Worm (Caenorhabditis elegans) whole organism, young adult: ENCODE data around the gene cosa-1.

ENCODE experiments used
- B0261.1 ChIP-seq: sonication (generic microtip); optimal IDR thresholded peaks from 2 replicates; lab custom pipeline; 2016; ENCODE audit warnings: mild to moderate bottlenecking, missing genetic modification characterization, moderate library complexity, missing compliant biosample characterization
- F10E7.11 ChIP-seq: sonication (generic microtip); optimal IDR thresholded peaks from 2 replicates; lab custom pipeline; 2017; ENCODE audit warnings: mild to moderate bottlenecking, missing genetic modification characterization, moderate library complexity, missing compliant biosample characterization
- F22D6.2 ChIP-seq: sonication (generic microtip); optimal IDR thresholded peaks from 2 replicates; lab custom pipeline; 2016; ENCODE audit warnings: mild to moderate bottlenecking, missing genetic modification characterization, missing compliant biosample characterization
- F23B12.7 ChIP-seq: sonication (generic microtip); optimal IDR thresholded peaks from 2 replicates; lab custom pipeline; 2017; ENCODE audit warnings: missing genetic modification characterization, mild to moderate bottlenecking, missing compliant biosample characterization, antibody characterized with exemption, moderate library complexity; ENCODE audit not compliant: insufficient read depth
- F33H1.4 ChIP-seq: fragments of 200-800 bp; sonication (Bioruptor generic); IDR thresholded peaks from 2 replicates; pipeline ENCODE4 v1.3.6; 2022; ENCODE audit warnings: missing genetic modification reagents, missing genetic modification characterization, missing compliant biosample characterization
- F37B4.10 ChIP-seq: fragments of 200-800 bp; sonication (Bioruptor generic); IDR thresholded peaks from 2 replicates; pipeline ENCODE4 v1.3.6; 2022; ENCODE audit warnings: missing genetic modification characterization, missing compliant biosample characterization
- F52B5.7 ChIP-seq: sonication (generic microtip); optimal IDR thresholded peaks from 2 replicates; lab custom pipeline; 2016; ENCODE audit warnings: mild to moderate bottlenecking, missing genetic modification characterization, missing compliant biosample characterization
- T07F8.4 ChIP-seq: sonication (generic microtip); optimal IDR thresholded peaks from 2 replicates; lab custom pipeline; 2016; ENCODE audit warnings: mild to moderate bottlenecking, missing genetic modification characterization, moderate library complexity, missing compliant biosample characterization
- Y53G8AR.9 ChIP-seq: fragments of 200-800 bp; sonication (Bioruptor generic); conservative IDR thresholded peaks from 2 replicates; pipeline ENCODE4 v1.3.6; 2022; ENCODE audit warnings: missing genetic modification reagents, missing genetic modification characterization, missing compliant biosample characterization
- Y67H2A.10 ChIP-seq: fragments of 200-800 bp; sonication (Bioruptor generic); conservative IDR thresholded peaks from 2 replicates; pipeline ENCODE4 v1.3.6; 2022; ENCODE audit warnings: missing genetic modification reagents, missing genetic modification characterization, missing compliant biosample characterization
- atf-7 ChIP-seq: sonication (generic microtip); optimal IDR thresholded peaks from 2 replicates; lab custom pipeline; 2017; ENCODE audit warnings: mild to moderate bottlenecking, missing genetic modification characterization, missing compliant biosample characterization
- attf-5 ChIP-seq: fragments of 200-800 bp; sonication (Bioruptor generic); optimal IDR thresholded peaks from 2 replicates; lab custom pipeline; 2018; ENCODE audit warnings: mild to moderate bottlenecking, missing genetic modification characterization, missing compliant biosample characterization
- attf-6 ChIP-seq: fragments of 200-800 bp; sonication (Bioruptor generic); IDR thresholded peaks from 2 replicates; pipeline ENCODE4 v1.3.6; 2022; ENCODE audit warnings: missing genetic modification reagents, missing genetic modification characterization, missing compliant biosample characterization
- bed-2 ChIP-seq: fragments of 200-800 bp; sonication (Bioruptor generic); IDR thresholded peaks from 2 replicates; pipeline ENCODE4 v1.3.6; 2022; ENCODE audit warnings: missing genetic modification reagents, missing genetic modification characterization, missing compliant biosample characterization
- ccch-3 ChIP-seq: fragments of 200-800 bp; sonication (Bioruptor generic); optimal IDR thresholded peaks from 2 replicates; lab custom pipeline; 2018; ENCODE audit warnings: mild to moderate bottlenecking, missing genetic modification characterization, missing compliant biosample characterization
- cebp-2 ChIP-seq: fragments of 200-800 bp; sonication (Bioruptor generic); IDR thresholded peaks from 2 replicates; pipeline ENCODE4 v1.3.6; 2022; ENCODE audit warnings: missing genetic modification characterization, missing compliant biosample characterization
- ceh-58 ChIP-seq: fragments of 200-800 bp; sonication (Bioruptor generic); IDR thresholded peaks from 2 replicates; pipeline ENCODE4 v1.3.6; 2022; ENCODE audit warnings: missing genetic modification characterization, missing compliant biosample characterization
- ceh-79 ChIP-seq: sonication (generic microtip); optimal IDR thresholded peaks from 2 replicates; lab custom pipeline; 2017; ENCODE audit warnings: mild to moderate bottlenecking, missing genetic modification characterization, missing compliant biosample characterization
- chd-7 ChIP-seq: sonication (generic microtip); optimal IDR thresholded peaks from 2 replicates; lab custom pipeline; 2016; ENCODE audit warnings: mild to moderate bottlenecking, missing genetic modification characterization, moderate library complexity, missing compliant biosample characterization
- die-1 ChIP-seq: sonication (generic microtip); optimal IDR thresholded peaks from 2 replicates; lab custom pipeline; 2016; ENCODE audit warnings: missing genotype, mild to moderate bottlenecking, missing genetic modification characterization, missing compliant biosample characterization
- dox-1 ChIP-seq: fragments of 200-800 bp; sonication (Bioruptor generic); IDR thresholded peaks from 2 replicates; pipeline ENCODE4 v1.3.6; 2022; ENCODE audit warnings: missing genetic modification reagents, missing genetic modification characterization, missing compliant biosample characterization
- dpff-1 ChIP-seq: sonication (generic microtip); optimal IDR thresholded peaks from 2 replicates; lab custom pipeline; 2017; ENCODE audit warnings: mild to moderate bottlenecking, missing genetic modification characterization, missing compliant biosample characterization
- efl-1 ChIP-seq: fragments of 150-350 bp; optimal IDR thresholded peaks from 2 replicates; lab custom pipeline; 2014; ENCODE audit warnings: missing biosample characterization, missing genetic modification reagents, missing genetic modification characterization
- egrh-3 ChIP-seq: fragments of 200-800 bp; sonication (Bioruptor generic); IDR thresholded peaks from 2 replicates; pipeline ENCODE4 v1.3.6; 2022; ENCODE audit warnings: missing genetic modification reagents, missing genetic modification characterization, missing compliant biosample characterization
- ekl-4 ChIP-seq: fragments of 200-800 bp; sonication (Bioruptor generic); IDR thresholded peaks from 2 replicates; pipeline ENCODE4 v1.3.6; 2022; ENCODE audit warnings: missing genetic modification reagents, missing genetic modification characterization, missing compliant biosample characterization
- hlh-12 ChIP-seq: sonication (generic microtip); optimal IDR thresholded peaks from 2 replicates; lab custom pipeline; 2016; ENCODE audit warnings: missing genetic modification characterization, missing compliant biosample characterization
- hlh-26 ChIP-seq: fragments of 200-800 bp; sonication (Bioruptor generic); conservative IDR thresholded peaks from 2 replicates; pipeline ENCODE4 v1.3.6; 2022; ENCODE audit warnings: missing genetic modification reagents, missing genetic modification characterization, missing compliant biosample characterization
- hrde-1 ChIP-seq: sonication (generic microtip); optimal IDR thresholded peaks from 2 replicates; lab custom pipeline; 2016; ENCODE audit warnings: missing genetic modification characterization, mild to moderate bottlenecking, missing compliant biosample characterization, moderate library complexity, missing genotype, missing genetic modification reagents, borderline replicate concordance
- hsf-1 ChIP-seq: fragments of 200-800 bp; sonication (Bioruptor generic); IDR thresholded peaks from 2 replicates; pipeline ENCODE4 v1.3.6; 2022; ENCODE audit warnings: missing genetic modification reagents, missing genetic modification characterization, missing compliant biosample characterization
- lin-40 ChIP-seq: sonication (generic microtip); optimal IDR thresholded peaks from 2 replicates; lab custom pipeline; 2016; ENCODE audit warnings: missing genetic modification characterization, mild to moderate bottlenecking, missing compliant biosample characterization, missing genotype, missing genetic modification reagents
- madf-10 ChIP-seq: sonication (generic microtip); optimal IDR thresholded peaks from 2 replicates; lab custom pipeline; 2016; ENCODE audit warnings: mild to moderate bottlenecking, missing genetic modification characterization, missing compliant biosample characterization
- madf-3 ChIP-seq: fragments of 200-800 bp; sonication (Bioruptor generic); IDR thresholded peaks from 2 replicates; pipeline ENCODE4 v1.3.6; 2022; ENCODE audit warnings: missing genetic modification reagents, missing genetic modification characterization, missing compliant biosample characterization
- madf-6 ChIP-seq: fragments of 200-800 bp; sonication (Bioruptor generic); IDR thresholded peaks from 2 replicates; pipeline ENCODE4 v1.3.6; 2022; ENCODE audit warnings: missing genetic modification reagents, missing genetic modification characterization, missing compliant biosample characterization
- madf-8 ChIP-seq: fragments of 200-800 bp; sonication (Bioruptor generic); conservative IDR thresholded peaks from 2 replicates; pipeline ENCODE4 v1.3.6; 2022; ENCODE audit warnings: missing genetic modification reagents, missing genetic modification characterization, missing compliant biosample characterization
- mcd-1 ChIP-seq: fragments of 200-800 bp; sonication (Bioruptor generic); IDR thresholded peaks from 2 replicates; pipeline ENCODE4 v1.3.6; 2022; ENCODE audit warnings: missing genetic modification reagents, missing genetic modification characterization, missing compliant biosample characterization
- mes-4 ChIP-seq: sonication (generic microtip); optimal IDR thresholded peaks from 2 replicates; lab custom pipeline; 2016; ENCODE audit warnings: missing genotype, missing genetic modification characterization, missing compliant biosample characterization
- nhr-120 ChIP-seq: fragments of 200-800 bp; sonication (Bioruptor generic); IDR thresholded peaks from 2 replicates; pipeline ENCODE4 v1.3.6; 2022; ENCODE audit warnings: missing genetic modification characterization, missing compliant biosample characterization
- nhr-179 ChIP-seq: sonication (generic microtip); optimal IDR thresholded peaks from 2 replicates; lab custom pipeline; 2016; ENCODE audit warnings: mild to moderate bottlenecking, missing genetic modification characterization, missing compliant biosample characterization
- nhr-27 ChIP-seq: fragments of 200-800 bp; sonication (Bioruptor generic); optimal IDR thresholded peaks from 2 replicates; lab custom pipeline; 2018; ENCODE audit warnings: mild to moderate bottlenecking, missing genetic modification characterization, moderate library complexity, missing compliant biosample characterization
- nhr-80 ChIP-seq: sonication (generic microtip); optimal IDR thresholded peaks from 2 replicates; lab custom pipeline; 2016; ENCODE audit warnings: missing genetic modification characterization, missing compliant biosample characterization
- rec-8 ChIP-seq, 2 experiments: sonication (generic microtip); optimal IDR thresholded peaks; 2 replicates each; lab custom pipeline; 2016; ENCODE audit warnings: mild to moderate bottlenecking in 2 of 2, missing genetic modification characterization in 2 of 2, missing genetic modification reagents in 2 of 2, missing genotype in 2 of 2, missing biosample characterization in 1 of 2, missing compliant biosample characterization in 1 of 2, moderate library complexity in 1 of 2
- sdz-38 ChIP-seq: sonication (generic microtip); optimal IDR thresholded peaks from 2 replicates; lab custom pipeline; 2016; ENCODE audit warnings: missing genotype, missing genetic modification characterization, missing compliant biosample characterization
- sea-2 ChIP-seq: fragments of 200-800 bp; sonication (Bioruptor generic); IDR thresholded peaks from 2 replicates; pipeline ENCODE4 v1.3.6; 2022; ENCODE audit warnings: missing genetic modification characterization, missing compliant biosample characterization
- snpc-1.3 ChIP-seq: sonication (generic microtip); optimal IDR thresholded peaks from 2 replicates; lab custom pipeline; 2017; ENCODE audit warnings: missing genetic modification characterization, mild to moderate bottlenecking, missing compliant biosample characterization, antibody characterized with exemption, moderate library complexity, missing genotype, missing genetic modification reagents; ENCODE audit not compliant: insufficient read depth
- somi-1 ChIP-seq: fragments of 200-800 bp; sonication (Bioruptor generic); optimal IDR thresholded peaks from 2 replicates; lab custom pipeline; 2018; ENCODE audit warnings: mild to moderate bottlenecking, missing genetic modification characterization, missing compliant biosample characterization
- tlf-1 ChIP-seq: fragments of 200-800 bp; sonication (Bioruptor generic); optimal IDR thresholded peaks from 2 replicates; lab custom pipeline; 2018; ENCODE audit warnings: mild to moderate bottlenecking, missing genetic modification characterization, missing compliant biosample characterization
- unc-62 ChIP-seq: fragments of 150-350 bp; optimal IDR thresholded peaks from 2 replicates; lab custom pipeline; 2014; ENCODE audit warnings: missing biosample characterization, missing genetic modification reagents, missing genetic modification characterization
- xnd-1 ChIP-seq: sonication (generic microtip); optimal IDR thresholded peaks from 2 replicates; lab custom pipeline; 2016; ENCODE audit warnings: missing genotype, missing genetic modification reagents, missing genetic modification characterization, missing compliant biosample characterization
- zfh-2 ChIP-seq: fragments of 200-800 bp; sonication (Bioruptor generic); conservative IDR thresholded peaks from 2 replicates; pipeline ENCODE4 v1.3.6; 2022; ENCODE audit warnings: missing genetic modification reagents, missing genetic modification characterization, missing compliant biosample characterization
- zim-3 ChIP-seq: sonication (generic microtip); optimal IDR thresholded peaks from 2 replicates; lab custom pipeline; 2017; ENCODE audit warnings: mild to moderate bottlenecking, missing genetic modification characterization, moderate library complexity, missing compliant biosample characterization

cosa-1 gene

ce11 chrIII:2768635-2769034 lies 42.7 kb downstream of the cosa-1 start, which contains the start of gene swsn-3 (continued):
- TF ChIP-seq unc-62 (GFP tag; lab: Kevin White, UChicago): no peak
- TF ChIP-seq efl-1 (GFP tag; lab: Kevin White, UChicago): peak; percentile 50
- no peak for TF ChIP-seq bed-2 (GFP tag; lab: Robert Waterston, UW)
- TF ChIP-seq zfh-2 (GFP tag; lab: Robert Waterston, UW): no peak
- peak; percentile 71 for TF ChIP-seq F33H1.4 (GFP tag; lab: Robert Waterston, UW)
- TF ChIP-seq ccch-3 (GFP tag; lab: Kevin White, UChicago): no peak
- TF ChIP-seq madf-10 (tag; lab: Kevin White, UChicago): peak; percentile 13
- TF ChIP-seq F22D6.2 (tag; lab: Kevin White, UChicago): no peak
- TF ChIP-seq madf-8: peak; percentile 42
- TF ChIP-seq T07F8.4 (tag; lab: Kevin White, UChicago): peak; percentile 24
- peak; percentile 86 for TF ChIP-seq F23B12.7 (tag; lab: Kevin White, UChicago)
- TF ChIP-seq rec-8 (tag; optimal IDR thresholded peaks at IDR 0.05; lab: Kevin White, UChicago): peak; percentile 56 to 88
- peak; percentile 79 for TF ChIP-seq Y67H2A.10 (GFP tag; lab: Robert Waterston, UW)
- TF ChIP-seq ceh-58 (GFP tag; lab: Robert Waterston, UW): no peak
- peak; percentile 97 for TF ChIP-seq mcd-1 (GFP tag; lab: Robert Waterston, UW)
- no peak for TF ChIP-seq hsf-1
- TF ChIP-seq nhr-80: peak; percentile 43
- no peak for TF ChIP-seq ceh-79 (tag; lab: Kevin White, UChicago)
- TF ChIP-seq nhr-120 (GFP tag; lab: Robert Waterston, UW): no peak
- TF ChIP-seq attf-5: peak; percentile 99
- 0 out of 2 replicates have a peak, but pooled peaks have one; percentile 58 for TF ChIP-seq F37B4.10 (GFP tag; lab: Robert Waterston, UW)
- 0 out of 2 replicates have a peak, but pooled peaks have one; percentile 37 for TF ChIP-seq madf-3 (GFP tag; lab: Robert Waterston, UW)
- TF ChIP-seq nhr-27 (tag; lab: Kevin White, UChicago): no peak
- TF ChIP-seq snpc-1.3 (tag; lab: Kevin White, UChicago): peak; percentile 75
- TF ChIP-seq tlf-1 (GFP tag; lab: Kevin White, UChicago): peak; percentile 63
- TF ChIP-seq egrh-3: 0 out of 2 replicates have a peak, but pooled peaks have one; percentile 14
- TF ChIP-seq ekl-4 (GFP tag; lab: Robert Waterston, UW): no peak; the same call in 1 of the 2 replicates
- peak; percentile 19 for TF ChIP-seq F52B5.7 (tag; lab: Kevin White, UChicago)
- peak; percentile 80 for TF ChIP-seq lin-40 (tag; lab: Kevin White, UChicago)
- no peak for TF ChIP-seq hlh-12 (tag; lab: Kevin White, UChicago)
- TF ChIP-seq xnd-1: peak; percentile 49
- TF ChIP-seq chd-7: no peak
- no peak for TF ChIP-seq dpff-1 (tag; lab: Kevin White, UChicago)
- no peak for TF ChIP-seq hrde-1 (tag; lab: Kevin White, UChicago)
- no peak for TF ChIP-seq B0261.1
- peak; percentile 69 for TF ChIP-seq Y53G8AR.9 (GFP tag; lab: Robert Waterston, UW)
- TF ChIP-seq hlh-26 (GFP tag; lab: Robert Waterston, UW): no peak
- TF ChIP-seq madf-6 (GFP tag; lab: Robert Waterston, UW): peak; percentile 84
- peak; percentile 7 for TF ChIP-seq atf-7 (tag; lab: Kevin White, UChicago)
- TF ChIP-seq mes-4 (tag; lab: Kevin White, UChicago): no peak
- peak; percentile 87 for TF ChIP-seq dox-1 (GFP tag; lab: Robert Waterston, UW)
- no peak for TF ChIP-seq zim-3
- TF ChIP-seq F10E7.11 (tag; lab: Kevin White, UChicago): no peak
- no peak for TF ChIP-seq attf-6
- no peak for TF ChIP-seq somi-1
- TF ChIP-seq sdz-38: no peak
- no peak for TF ChIP-seq sea-2 (GFP tag; lab: Robert Waterston, UW)
- TF ChIP-seq die-1 (tag; lab: Kevin White, UChicago): no peak
- TF ChIP-seq cebp-2 (GFP tag; lab: Robert Waterston, UW): no peak
- no peak for TF ChIP-seq nhr-179 (tag; lab: Kevin White, UChicago)
